Fruit fly (Drosophila melanogaster) whole organism, embryonic: ENCODE data around the gene Ilp6.

Source experiments
- CG10959 ChIP-seq: fragments of 200-800 bp; sonication (Bioruptor generic); IDR thresholded peaks from 2 replicates; pipeline ENCODE4 v1.3.6; 2022; ENCODE audit warnings: missing biosample characterization, missing genetic modification characterization
- CG11560 ChIP-seq: fragments of 200-800 bp; sonication (Bioruptor generic); IDR thresholded peaks from 3 replicates; pipeline ENCODE4 v1.3.6; 2022; ENCODE audit warnings: missing biosample characterization, missing genetic modification characterization
- CG11695 ChIP-seq: fragments of 200-800 bp; sonication (Bioruptor generic); IDR thresholded peaks from 3 replicates; pipeline ENCODE4 v1.3.6; 2022; ENCODE audit warnings: missing biosample characterization, missing genetic modification characterization
- CG13296 ChIP-seq: fragments of 200-800 bp; sonication (Bioruptor generic); optimal IDR thresholded peaks from 3 replicates; lab custom pipeline; 2018; ENCODE audit warnings: missing biosample characterization, mild to moderate bottlenecking, missing genetic modification characterization
- CG14050 ChIP-seq: fragments of 200-800 bp; sonication (Bioruptor generic); IDR thresholded peaks from 3 replicates; pipeline ENCODE4 v1.3.6; 2022; ENCODE audit warnings: missing biosample characterization, missing genetic modification characterization
- CG15514 ChIP-seq: fragments of 200-800 bp; sonication (Bioruptor generic); optimal IDR thresholded peaks from 3 replicates; lab custom pipeline; 2017; ENCODE audit warnings: missing biosample characterization, missing genetic modification characterization, mild to moderate bottlenecking, moderate library complexity, missing genetic modification reagents
- CG1832 ChIP-seq: fragments of 200-800 bp; sonication (Bioruptor generic); optimal IDR thresholded peaks from 2 replicates; lab custom pipeline; 2017; ENCODE audit warnings: missing biosample characterization, mild to moderate bottlenecking, missing genetic modification characterization, inconsistent platforms
- CG18619 ChIP-seq: fragments of 200-800 bp; sonication (Bioruptor generic); optimal IDR thresholded peaks from 3 replicates; lab custom pipeline; 2017; ENCODE audit warnings: missing biosample characterization, mild to moderate bottlenecking, missing genetic modification characterization
- CG3163 ChIP-seq: fragments of 200-800 bp; sonication (Bioruptor generic); optimal IDR thresholded peaks from 3 replicates; lab custom pipeline; 2016; ENCODE audit warnings: missing biosample characterization, missing genetic modification characterization
- CG34376 ChIP-seq: fragments of 200-800 bp; sonication (Bioruptor generic); optimal IDR thresholded peaks from 2 replicates; lab custom pipeline; 2018; ENCODE audit warnings: missing biosample characterization, mild to moderate bottlenecking, missing genetic modification characterization
- CG43689 ChIP-seq: fragments of 200-800 bp; sonication (Bioruptor generic); IDR thresholded peaks from 2 replicates; pipeline ENCODE4 v1.3.6; 2022; ENCODE audit warnings: missing biosample characterization, missing genetic modification characterization
- CG4617 ChIP-seq: fragments of 200-800 bp; sonication (Bioruptor generic); optimal IDR thresholded peaks from 3 replicates; lab custom pipeline; 2016; ENCODE audit warnings: missing biosample characterization, missing genetic modification characterization, borderline replicate concordance
- CG4820 ChIP-seq: fragments of 200-800 bp; sonication (Bioruptor generic); optimal IDR thresholded peaks from 3 replicates; lab custom pipeline; 2016; ENCODE audit warnings: missing biosample characterization, missing genetic modification characterization
- CG6654 ChIP-seq: fragments of 200-800 bp; sonication (Bioruptor generic); optimal IDR thresholded peaks from 2 replicates; lab custom pipeline; 2017; ENCODE audit warnings: missing biosample characterization, mild to moderate bottlenecking, missing genetic modification characterization
- CG6791 ChIP-seq: fragments of 200-800 bp; sonication (Bioruptor generic); IDR thresholded peaks from 3 replicates; pipeline ENCODE4 v1.3.6; 2022; ENCODE audit warnings: missing biosample characterization, missing genetic modification characterization; ENCODE audit not compliant: partially characterized antibody
- CG6854 ChIP-seq: fragments of 200-800 bp; sonication (Bioruptor generic); optimal IDR thresholded peaks from 3 replicates; lab custom pipeline; 2017; ENCODE audit warnings: missing biosample characterization, mild to moderate bottlenecking, missing genetic modification characterization
- CG9727 ChIP-seq: fragments of 200-800 bp; sonication (Bioruptor generic); optimal IDR thresholded peaks from 3 replicates; lab custom pipeline; 2017; ENCODE audit warnings: missing biosample characterization, mild to moderate bottlenecking, missing genetic modification characterization
- CrebB ChIP-seq: fragments of 200-800 bp; sonication (Bioruptor generic); optimal IDR thresholded peaks from 3 replicates; lab custom pipeline; 2018; ENCODE audit warnings: missing biosample characterization, mild to moderate bottlenecking, missing genetic modification characterization
- Dip2 ChIP-seq: fragments of 200-800 bp; sonication (Bioruptor generic); IDR thresholded peaks from 2 replicates; pipeline ENCODE4 v1.3.6; 2022; ENCODE audit warnings: missing biosample characterization, missing genetic modification characterization
- Doc3 ChIP-seq: fragments of 200-800 bp; sonication (Bioruptor generic); IDR thresholded peaks from 3 replicates; pipeline ENCODE4 v1.3.6; 2022; ENCODE audit warnings: missing biosample characterization, missing genetic modification characterization; ENCODE audit not compliant: partially characterized antibody
- Lpt ChIP-seq: fragments of >200 bp; optimal IDR thresholded peaks from 2 replicates; lab custom pipeline; 2018; ENCODE audit warnings: missing biosample characterization, missing genetic modification characterization
- Med ChIP-seq: fragments of 200-800 bp; sonication (Bioruptor generic); peaks from one replicate; lab custom pipeline; 2016; ENCODE audit warnings: missing biosample characterization, missing genetic modification characterization, mild to moderate bottlenecking, inconsistent platforms, moderate library complexity
- Myb ChIP-seq: fragments of 200-800 bp; sonication (Bioruptor generic); optimal IDR thresholded peaks from 2 replicates; lab custom pipeline; 2016; ENCODE audit warnings: missing biosample characterization, missing genetic modification characterization
- Oaz ChIP-seq: fragments of 200-800 bp; sonication (Bioruptor generic); IDR thresholded peaks from 2 replicates; pipeline ENCODE4 v1.3.6; 2022; ENCODE audit warnings: missing biosample characterization, missing genetic modification characterization
- PHDP ChIP-seq: fragments of 200-800 bp; sonication (Bioruptor generic); optimal IDR thresholded peaks from 3 replicates; lab custom pipeline; 2018; ENCODE audit warnings: missing biosample characterization, mild to moderate bottlenecking, missing genetic modification characterization, moderate library complexity
- Trl ChIP-seq, 3 experiments: fragments of >200 bp in 2 of 3; fragments of 200-800 bp in 1 of 3; sonication (Bioruptor generic) in 1 of 3; optimal IDR thresholded peaks; 2 replicates in 1 of 3; 3 replicates in 2 of 3; lab custom pipeline; 2016 to 2017; ENCODE audit warnings: missing biosample characterization in 1 of 3, missing genetic modification characterization in 1 of 3
- ac ChIP-seq: fragments of 200-800 bp; sonication (Bioruptor generic); optimal IDR thresholded peaks from 3 replicates; lab custom pipeline; 2017; ENCODE audit warnings: missing biosample characterization, mild to moderate bottlenecking, missing genetic modification characterization
- bbx ChIP-seq: fragments of 200-800 bp; sonication (Bioruptor generic); IDR thresholded peaks from 2 replicates; pipeline ENCODE4 v1.3.6; 2022; ENCODE audit warnings: missing biosample characterization, missing genetic modification characterization; ENCODE audit not compliant: partially characterized antibody
- chinmo ChIP-seq: fragments of 200-800 bp; sonication (Bioruptor generic); IDR thresholded peaks from 4 replicates; pipeline ENCODE4 v1.3.6; 2022; ENCODE audit warnings: missing biosample characterization, missing genetic modification characterization; ENCODE audit not compliant: partially characterized antibody
- dati ChIP-seq: fragments of 200-800 bp; sonication (Bioruptor generic); IDR thresholded peaks from 2 replicates; pipeline ENCODE4 v1.3.6; 2022; ENCODE audit warnings: missing biosample characterization, missing genetic modification characterization
- dmrt99B ChIP-seq: fragments of 200-800 bp; sonication (Bioruptor generic); optimal IDR thresholded peaks from 2 replicates; lab custom pipeline; 2018; ENCODE audit warnings: missing biosample characterization, mild to moderate bottlenecking, missing genetic modification characterization, moderate library complexity
- gcm ChIP-seq: fragments of 200-800 bp; sonication (Bioruptor generic); optimal IDR thresholded peaks from 2 replicates; lab custom pipeline; 2019; ENCODE audit warnings: missing biosample characterization, mild to moderate bottlenecking, missing genetic modification characterization, moderate library complexity
- hth ChIP-seq: fragments of >200 bp; optimal IDR thresholded peaks from 2 replicates; lab custom pipeline; 2017; ENCODE audit warnings: inconsistent platforms
- ken ChIP-seq: fragments of 200-800 bp; sonication (Bioruptor generic); IDR thresholded peaks from 3 replicates; pipeline ENCODE4 v1.3.6; 2022; ENCODE audit warnings: missing biosample characterization, missing genetic modification characterization
- nerfin-1 ChIP-seq: fragments of 200-800 bp; sonication (Bioruptor generic); optimal IDR thresholded peaks from 3 replicates; lab custom pipeline; 2019; ENCODE audit warnings: missing biosample characterization, mild to moderate bottlenecking, missing genetic modification characterization, moderate library complexity
- pb ChIP-seq: fragments of 200-800 bp; sonication (Bioruptor generic); optimal IDR thresholded peaks from 3 replicates; lab custom pipeline; 2016; ENCODE audit warnings: missing biosample characterization, missing genetic modification characterization
- pho ChIP-seq: fragments of 200-800 bp; sonication (Bioruptor generic); optimal IDR thresholded peaks from 2 replicates; lab custom pipeline; 2016; ENCODE audit warnings: missing biosample characterization, missing genetic modification characterization
- phol ChIP-seq: fragments of 200-800 bp; sonication (Bioruptor generic); optimal IDR thresholded peaks from 3 replicates; lab custom pipeline; 2018; ENCODE audit warnings: missing biosample characterization, mild to moderate bottlenecking, missing genetic modification characterization, moderate library complexity
- pnt ChIP-seq: fragments of 200-800 bp; sonication (Bioruptor generic); optimal IDR thresholded peaks from 3 replicates; lab custom pipeline; 2016; ENCODE audit warnings: missing biosample characterization, missing genetic modification characterization
- pros ChIP-seq: fragments of 200-800 bp; sonication (Bioruptor generic); optimal IDR thresholded peaks from 3 replicates; lab custom pipeline; 2019; ENCODE audit warnings: missing biosample characterization, mild to moderate bottlenecking, missing genetic modification characterization, moderate library complexity
- salm ChIP-seq: fragments of 200-800 bp; sonication (Bioruptor generic); optimal IDR thresholded peaks from 2 replicates; lab custom pipeline; 2018; ENCODE audit warnings: missing biosample characterization, mild to moderate bottlenecking, missing genetic modification characterization
- sd ChIP-seq: fragments of 200-800 bp; sonication (Bioruptor generic); optimal IDR thresholded peaks from 3 replicates; lab custom pipeline; 2018; ENCODE audit warnings: missing biosample characterization, mild to moderate bottlenecking, missing genetic modification characterization, moderate library complexity
- sqz ChIP-seq: fragments of 200-800 bp; sonication (Bioruptor generic); optimal IDR thresholded peaks from 3 replicates; lab custom pipeline; 2018; ENCODE audit warnings: missing biosample characterization, mild to moderate bottlenecking, missing genetic modification characterization
- tll ChIP-seq, 2 experiments: fragments of 200-800 bp in 1 of 2; fragments of >200 bp in 1 of 2; sonication (Bioruptor generic) in 1 of 2; optimal IDR thresholded peaks; 2 replicates each; lab custom pipeline; 2017 to 2019; ENCODE audit warnings: missing biosample characterization in 2 of 2, missing genetic modification characterization in 2 of 2, mild to moderate bottlenecking in 1 of 2, moderate library complexity in 1 of 2
- twi ChIP-seq: fragments of 200-800 bp; optimal IDR thresholded peaks from 2 replicates; lab custom pipeline; 2019; ENCODE audit warnings: missing biosample characterization, mild to moderate bottlenecking, missing genetic modification characterization, moderate library complexity
- vvl ChIP-seq: fragments of 200-800 bp; sonication (Bioruptor generic); IDR thresholded peaks from 2 replicates; pipeline ENCODE4 v1.3.6; 2022; ENCODE audit warnings: missing biosample characterization, missing genetic modification characterization
- wdn ChIP-seq: fragments of 200-800 bp; sonication (Bioruptor generic); IDR thresholded peaks from 2 replicates; pipeline ENCODE4 v1.3.6; 2022; ENCODE audit warnings: missing biosample characterization, missing genetic modification characterization

The Ilp6 gene

dm6 chrX:2326828-2327227 lies 7.6 kb downstream of the Ilp6 start, which contains the start of gene CG2854:
Gene CG2854, plus strand, starts transcription at chrX:2327128.
- peak; percentile 28 for TF ChIP-seq gcm (GFP tag; lab: Kevin White, UChicago)
- no peak for TF ChIP-seq pb (GFP tag; lab: Kevin White, UChicago)

dm6 chrX:2325658-2326245 lies 8.7 kb downstream of the Ilp6 start, which contains the start of gene CG14050:
Gene CG14050, minus strand, starts transcription at chrX:2326217.
- TF ChIP-seq dmrt99B (tag; lab: Kevin White, UChicago) (no peak), CG13296 (no peak), twi (tag; lab: Kevin White, UChicago) (peak; percentile 2), CG6854 (GFP tag; lab: Kevin White, UChicago) (no peak), vvl (GFP tag; lab: Robert Waterston, UW) (no peak), CG14050 (GFP tag; lab: Robert Waterston, UW) (peak; percentile 92), pnt (GFP tag; lab: Kevin White, UChicago) (no peak), wdn (no peak), Lpt (GFP tag; lab: Kevin White, UChicago) (no peak), hth (lab: Kevin White, UChicago) (no peak), Oaz (no peak), chinmo (GFP tag; lab: Robert Waterston, UW) (0 out of 4 replicates have a peak, but pooled peaks have one; percentile 16), sqz (GFP tag; lab: Kevin White, UChicago) (peak; percentile 10), Trl (optimal IDR thresholded peaks at IDR 0.05; lab: Kevin White, UChicago) (peak; percentile 18 to 53), Trl (GFP tag; optimal IDR thresholded peaks at IDR 0.05; lab: Kevin White, UChicago) (no peak), pros (GFP tag; lab: Kevin White, UChicago) (peak; percentile 25), CG4820 (peak; percentile 93), CG11695 (0 out of 3 replicates have a peak, but pooled peaks have one; percentile 9), tll (GFP tag; optimal IDR thresholded peaks at IDR 0.05; lab: Kevin White, UChicago) (peak in 1 of 2 experiments; percentile 65), Dip2 (no peak), Med (no peak), CG1832 (GFP tag; lab: Kevin White, UChicago) (peak; percentile 45), pho (GFP tag; lab: Kevin White, UChicago) (no peak), CG9727 (GFP tag; lab: Kevin White, UChicago) (no peak), phol (tag; lab: Kevin White, UChicago) (no peak)

- TF ChIP-seq bbx (GFP tag; lab: Robert Waterston, UW), result no peak
- no peak for TF ChIP-seq CG6654
- no peak for TF ChIP-seq ac (GFP tag; lab: Kevin White, UChicago)
- TF ChIP-seq Myb (GFP tag; lab: Kevin White, UChicago), result no peak
- no peak for TF ChIP-seq CG11560
- no peak for TF ChIP-seq sd (tag; lab: Kevin White, UChicago)
- TF ChIP-seq CG6791 (GFP tag; lab: Robert Waterston, UW), result no peak
- TF ChIP-seq CG34376 (GFP tag; lab: Kevin White, UChicago), result no peak
- TF ChIP-seq CrebB (tag; lab: Kevin White, UChicago), result no peak
- no peak for TF ChIP-seq salm (tag; lab: Kevin White, UChicago)
- TF ChIP-seq CG4617 (GFP tag; lab: Kevin White, UChicago), result no peak
- TF ChIP-seq CG43689 (GFP tag; lab: Robert Waterston, UW), result no peak
- TF ChIP-seq CG10959 (GFP tag; lab: Robert Waterston, UW), result no peak
- TF ChIP-seq nerfin-1 (tag; lab: Kevin White, UChicago), result peak; percentile 5
- no peak for TF ChIP-seq CG18619 (GFP tag; lab: Kevin White, UChicago)
- TF ChIP-seq ken (GFP tag; lab: Robert Waterston, UW), result no peak
- TF ChIP-seq Doc3 (GFP tag; lab: Robert Waterston, UW), result no peak
- no peak for TF ChIP-seq CG15514 (GFP tag; lab: Kevin White, UChicago)
- no peak for TF ChIP-seq dati (GFP tag; lab: Robert Waterston, UW)
- TF ChIP-seq PHDP (tag; lab: Kevin White, UChicago), result no peak
- TF ChIP-seq CG3163 (GFP tag; lab: Kevin White, UChicago), result peak; percentile 83
Observed at dm6 chrX:2323661-2324293, 10.7 kb downstream of the Ilp6 start.
